Worm (Caenorhabditis elegans): ENCODE results near the gene srgp-1.

ce11 chrIV:11523685-11524084, 46.6 kb upstream of the srgp-1 start:
- TF ChIP-seq klf-2 (GFP tag; conservative IDR thresholded peaks at IDR 0.05) (no peak), T22C8.4 (GFP tag; IDR thresholded peaks at IDR 0.05) (no peak), med-1 (GFP tag; optimal IDR thresholded peaks at IDR 0.05; ENCODE audit: insufficient read depth) (no peak), tab-1 (GFP tag; IDR thresholded peaks at IDR 0.05) (no peak)
